Worm (Caenorhabditis elegans) whole organism, young adult: ENCODE measurements around the gene sax-2.

ENCODE experiments used
- B0261.1 ChIP-seq: sonication (generic microtip); optimal IDR thresholded peaks from 2 replicates; lab custom pipeline; 2016; ENCODE audit warnings: mild to moderate bottlenecking, missing genetic modification characterization, moderate library complexity, missing compliant biosample characterization
- C06A6.2 ChIP-seq: fragments of 200-800 bp; sonication (Bioruptor generic); conservative IDR thresholded peaks from 2 replicates; pipeline ENCODE4 v1.3.6; 2022; ENCODE audit warnings: missing genetic modification characterization, missing compliant biosample characterization
- F23B12.7 ChIP-seq: sonication (generic microtip); optimal IDR thresholded peaks from 2 replicates; lab custom pipeline; 2017; ENCODE audit warnings: missing genetic modification characterization, mild to moderate bottlenecking, missing compliant biosample characterization, antibody characterized with exemption, moderate library complexity; ENCODE audit not compliant: insufficient read depth
- F57A8.1 ChIP-seq: fragments of 200-800 bp; sonication (Bioruptor generic); optimal IDR thresholded peaks from 2 replicates; lab custom pipeline; 2018; ENCODE audit warnings: mild to moderate bottlenecking, missing genetic modification characterization, moderate library complexity, missing compliant biosample characterization
- K12H6.12 ChIP-seq: fragments of 200-800 bp; sonication (Bioruptor generic); optimal IDR thresholded peaks from 2 replicates; lab custom pipeline; 2018; ENCODE audit warnings: mild to moderate bottlenecking, missing genetic modification characterization, missing compliant biosample characterization
- T26A5.8 ChIP-seq: sonication (generic microtip); optimal IDR thresholded peaks from 2 replicates; lab custom pipeline; 2016; ENCODE audit warnings: missing genetic modification characterization, missing compliant biosample characterization
- Y53F4B.3 ChIP-seq: fragments of 200-800 bp; sonication (Bioruptor generic); IDR thresholded peaks from 2 replicates; pipeline ENCODE4 v1.3.6; 2022; ENCODE audit warnings: missing genetic modification reagents, missing genetic modification characterization, missing compliant biosample characterization
- Y53G8AR.9 ChIP-seq: fragments of 200-800 bp; sonication (Bioruptor generic); conservative IDR thresholded peaks from 2 replicates; pipeline ENCODE4 v1.3.6; 2022; ENCODE audit warnings: missing genetic modification reagents, missing genetic modification characterization, missing compliant biosample characterization
- Y56A3A.18 ChIP-seq: fragments of 200-800 bp; sonication (Bioruptor generic); IDR thresholded peaks from 2 replicates; pipeline ENCODE4 v1.3.6; 2022; ENCODE audit warnings: missing genetic modification reagents, missing genetic modification characterization, missing compliant biosample characterization
- Y79H2A.3 ChIP-seq: fragments of 200-800 bp; sonication (Bioruptor generic); conservative IDR thresholded peaks from 2 replicates; pipeline ENCODE4 v1.3.6; 2022; ENCODE audit warnings: missing genetic modification reagents, missing genetic modification characterization, missing compliant biosample characterization
- Y95B8A.8 ChIP-seq: fragments of 200-800 bp; sonication (Bioruptor generic); IDR thresholded peaks from 2 replicates; pipeline ENCODE4 v1.3.6; 2022; ENCODE audit warnings: missing genetic modification reagents, missing genetic modification characterization, missing compliant biosample characterization
- ZK185.1 ChIP-seq: sonication (generic microtip); optimal IDR thresholded peaks from 2 replicates; lab custom pipeline; 2016; ENCODE audit warnings: mild to moderate bottlenecking, missing genetic modification characterization, missing compliant biosample characterization; ENCODE audit not compliant: poor library complexity, severe bottlenecking
- aptf-2 ChIP-seq: fragments of 200-800 bp; sonication (Bioruptor generic); conservative IDR thresholded peaks from 2 replicates; pipeline ENCODE4 v1.3.6; 2022; ENCODE audit warnings: missing genetic modification reagents, missing genetic modification characterization, missing compliant biosample characterization
- atf-7 ChIP-seq: sonication (generic microtip); optimal IDR thresholded peaks from 2 replicates; lab custom pipeline; 2017; ENCODE audit warnings: mild to moderate bottlenecking, missing genetic modification characterization, missing compliant biosample characterization
- attf-3 ChIP-seq: fragments of 200-800 bp; sonication (Bioruptor generic); conservative IDR thresholded peaks from 2 replicates; pipeline ENCODE4 v1.3.6; 2022; ENCODE audit warnings: missing genetic modification reagents, missing genetic modification characterization, missing compliant biosample characterization
- attf-6 ChIP-seq: fragments of 200-800 bp; sonication (Bioruptor generic); IDR thresholded peaks from 2 replicates; pipeline ENCODE4 v1.3.6; 2022; ENCODE audit warnings: missing genetic modification reagents, missing genetic modification characterization, missing compliant biosample characterization
- cebp-2 ChIP-seq: fragments of 200-800 bp; sonication (Bioruptor generic); IDR thresholded peaks from 2 replicates; pipeline ENCODE4 v1.3.6; 2022; ENCODE audit warnings: missing genetic modification characterization, missing compliant biosample characterization
- die-1 ChIP-seq: sonication (generic microtip); optimal IDR thresholded peaks from 2 replicates; lab custom pipeline; 2016; ENCODE audit warnings: missing genotype, mild to moderate bottlenecking, missing genetic modification characterization, missing compliant biosample characterization
- dox-1 ChIP-seq: fragments of 200-800 bp; sonication (Bioruptor generic); IDR thresholded peaks from 2 replicates; pipeline ENCODE4 v1.3.6; 2022; ENCODE audit warnings: missing genetic modification reagents, missing genetic modification characterization, missing compliant biosample characterization
- dpff-1 ChIP-seq: sonication (generic microtip); optimal IDR thresholded peaks from 2 replicates; lab custom pipeline; 2017; ENCODE audit warnings: mild to moderate bottlenecking, missing genetic modification characterization, missing compliant biosample characterization
- dpl-1 ChIP-seq: fragments of 150-350 bp; optimal IDR thresholded peaks from 2 replicates; lab custom pipeline; 2014; ENCODE audit warnings: missing biosample characterization, missing genetic modification reagents, missing genetic modification characterization
- efl-1 ChIP-seq: fragments of 150-350 bp; optimal IDR thresholded peaks from 2 replicates; lab custom pipeline; 2014; ENCODE audit warnings: missing biosample characterization, missing genetic modification reagents, missing genetic modification characterization
- fkh-3 ChIP-seq: sonication (generic microtip); optimal IDR thresholded peaks from 2 replicates; lab custom pipeline; 2016; ENCODE audit warnings: mild to moderate bottlenecking, missing genetic modification characterization, missing compliant biosample characterization
- hlh-26 ChIP-seq: fragments of 200-800 bp; sonication (Bioruptor generic); conservative IDR thresholded peaks from 2 replicates; pipeline ENCODE4 v1.3.6; 2022; ENCODE audit warnings: missing genetic modification reagents, missing genetic modification characterization, missing compliant biosample characterization
- hmg-1.2 ChIP-seq: fragments of 200-800 bp; sonication (Bioruptor generic); IDR thresholded peaks from 2 replicates; pipeline ENCODE4 v1.3.6; 2022; ENCODE audit warnings: missing genetic modification reagents, missing genetic modification characterization, missing compliant biosample characterization
- hrde-1 ChIP-seq: sonication (generic microtip); optimal IDR thresholded peaks from 2 replicates; lab custom pipeline; 2016; ENCODE audit warnings: missing genetic modification characterization, mild to moderate bottlenecking, missing compliant biosample characterization, moderate library complexity, missing genotype, missing genetic modification reagents, borderline replicate concordance
- lin-26 ChIP-seq: fragments of 200-800 bp; sonication (Bioruptor generic); IDR thresholded peaks from 2 replicates; pipeline ENCODE4 v1.3.6; 2022; ENCODE audit warnings: missing genetic modification reagents, missing genetic modification characterization, missing compliant biosample characterization
- lsl-1 ChIP-seq: fragments of 200-800 bp; sonication (Bioruptor generic); optimal IDR thresholded peaks from 2 replicates; lab custom pipeline; 2018; ENCODE audit warnings: mild to moderate bottlenecking, missing genetic modification characterization, moderate library complexity, missing compliant biosample characterization
- madf-8 ChIP-seq: fragments of 200-800 bp; sonication (Bioruptor generic); conservative IDR thresholded peaks from 2 replicates; pipeline ENCODE4 v1.3.6; 2022; ENCODE audit warnings: missing genetic modification reagents, missing genetic modification characterization, missing compliant biosample characterization
- mxl-1 ChIP-seq: sonication (generic microtip); optimal IDR thresholded peaks from 2 replicates; lab custom pipeline; 2016; ENCODE audit warnings: missing genetic modification characterization, missing compliant biosample characterization
- nfya-2 ChIP-seq: fragments of 200-800 bp; sonication (Bioruptor generic); IDR thresholded peaks from 2 replicates; pipeline ENCODE4 v1.3.6; 2022; ENCODE audit warnings: missing genetic modification reagents, missing genetic modification characterization, missing compliant biosample characterization
- nhr-120 ChIP-seq: fragments of 200-800 bp; sonication (Bioruptor generic); IDR thresholded peaks from 2 replicates; pipeline ENCODE4 v1.3.6; 2022; ENCODE audit warnings: missing genetic modification characterization, missing compliant biosample characterization
- nhr-80 ChIP-seq: sonication (generic microtip); optimal IDR thresholded peaks from 2 replicates; lab custom pipeline; 2016; ENCODE audit warnings: missing genetic modification characterization, missing compliant biosample characterization
- pbrm-1 ChIP-seq: fragments of 200-800 bp; sonication (Bioruptor generic); IDR thresholded peaks from 2 replicates; pipeline ENCODE4 v1.3.6; 2022; ENCODE audit warnings: missing genetic modification reagents, missing genetic modification characterization, missing compliant biosample characterization
- pha-4 ChIP-seq: fragments of 150-350 bp; sonication (generic microtip); optimal IDR thresholded peaks from 2 replicates; lab custom pipeline; 2014; ENCODE audit warnings: missing biosample characterization, missing genetic modification reagents, missing genetic modification characterization
- rcor-1 ChIP-seq: fragments of 200-800 bp; sonication (Bioruptor generic); IDR thresholded peaks from 2 replicates; pipeline ENCODE4 v1.3.6; 2022; ENCODE audit warnings: missing genetic modification reagents, missing genetic modification characterization, missing compliant biosample characterization
- sdz-38 ChIP-seq: sonication (generic microtip); optimal IDR thresholded peaks from 2 replicates; lab custom pipeline; 2016; ENCODE audit warnings: missing genotype, missing genetic modification characterization, missing compliant biosample characterization
- sea-2 ChIP-seq: fragments of 200-800 bp; sonication (Bioruptor generic); IDR thresholded peaks from 2 replicates; pipeline ENCODE4 v1.3.6; 2022; ENCODE audit warnings: missing genetic modification characterization, missing compliant biosample characterization
- snpc-1.1 ChIP-seq: sonication (generic microtip); optimal IDR thresholded peaks from 2 replicates; lab custom pipeline; 2017; ENCODE audit warnings: missing genetic modification characterization, mild to moderate bottlenecking, missing compliant biosample characterization, antibody characterized with exemption, moderate library complexity, missing genotype, missing genetic modification reagents; ENCODE audit not compliant: insufficient read depth
- snpc-1.3 ChIP-seq: sonication (generic microtip); optimal IDR thresholded peaks from 2 replicates; lab custom pipeline; 2017; ENCODE audit warnings: missing genetic modification characterization, mild to moderate bottlenecking, missing compliant biosample characterization, antibody characterized with exemption, moderate library complexity, missing genotype, missing genetic modification reagents; ENCODE audit not compliant: insufficient read depth
- tbx-9 ChIP-seq: sonication (generic microtip); optimal IDR thresholded peaks from 2 replicates; lab custom pipeline; 2016; ENCODE audit warnings: borderline replicate concordance, missing genetic modification characterization, inconsistent platforms, missing compliant biosample characterization
- tlf-1 ChIP-seq: fragments of 200-800 bp; sonication (Bioruptor generic); optimal IDR thresholded peaks from 2 replicates; lab custom pipeline; 2018; ENCODE audit warnings: mild to moderate bottlenecking, missing genetic modification characterization, missing compliant biosample characterization
- zfh-2 ChIP-seq: fragments of 200-800 bp; sonication (Bioruptor generic); conservative IDR thresholded peaks from 2 replicates; pipeline ENCODE4 v1.3.6; 2022; ENCODE audit warnings: missing genetic modification reagents, missing genetic modification characterization, missing compliant biosample characterization
- zim-3 ChIP-seq: sonication (generic microtip); optimal IDR thresholded peaks from 2 replicates; lab custom pipeline; 2017; ENCODE audit warnings: mild to moderate bottlenecking, missing genetic modification characterization, moderate library complexity, missing compliant biosample characterization
- ztf-18 ChIP-seq: sonication (generic microtip); optimal IDR thresholded peaks from 2 replicates; lab custom pipeline; 2016; ENCODE audit warnings: missing genotype, mild to moderate bottlenecking, missing genetic modification characterization, missing compliant biosample characterization
- ztf-28 ChIP-seq: fragments of 200-800 bp; sonication (Bioruptor generic); IDR thresholded peaks from 2 replicates; pipeline ENCODE4 v1.3.6; 2022; ENCODE audit warnings: missing genetic modification reagents, missing genetic modification characterization, missing compliant biosample characterization
- ztf-3 ChIP-seq: fragments of 200-800 bp; sonication (Bioruptor generic); optimal IDR thresholded peaks from 2 replicates; lab custom pipeline; 2018; ENCODE audit warnings: mild to moderate bottlenecking, missing genetic modification characterization, missing compliant biosample characterization
- ztf-6 ChIP-seq: fragments of 200-800 bp; sonication (Bioruptor generic); IDR thresholded peaks from 2 replicates; pipeline ENCODE4 v1.3.6; 2022; ENCODE audit warnings: missing genetic modification reagents, missing genetic modification characterization, missing compliant biosample characterization

Gene sax-2

ce11 chrIII:5172470-5172869 lies 63.0 kb downstream of the sax-2 start, which contains the start of gene K10D2.5 (continued):
- TF ChIP-seq die-1 (tag; lab: Kevin White, UChicago): peak; percentile 60
- TF ChIP-seq sdz-38 (tag; lab: Kevin White, UChicago): no peak
- TF ChIP-seq sea-2: no peak
- TF ChIP-seq dox-1 (GFP tag; lab: Robert Waterston, UW): peak; percentile 99
- TF ChIP-seq ztf-3 (GFP tag; lab: Kevin White, UChicago): no peak
- peak; percentile 85 for TF ChIP-seq F23B12.7
- peak; percentile 82 for TF ChIP-seq hrde-1 (tag; lab: Kevin White, UChicago)
- TF ChIP-seq attf-6 (GFP tag; lab: Robert Waterston, UW): peak; percentile 75
- TF ChIP-seq atf-7 (tag; lab: Kevin White, UChicago): peak; percentile 55
- peak; percentile 92 for TF ChIP-seq K12H6.12
- 0 out of 2 replicates have a peak, but pooled peaks have one; percentile 17 for TF ChIP-seq cebp-2 (GFP tag; lab: Robert Waterston, UW)
- TF ChIP-seq pha-4 (tag; lab: Kevin White, UChicago): no peak
- peak; percentile 11 for TF ChIP-seq B0261.1 (tag; lab: Kevin White, UChicago)
- no peak for TF ChIP-seq fkh-3 (tag; lab: Kevin White, UChicago)
- TF ChIP-seq lsl-1 (GFP tag; lab: Kevin White, UChicago): peak; percentile 77
- no peak for TF ChIP-seq nfya-2 (GFP tag; lab: Robert Waterston, UW)
- TF ChIP-seq rcor-1 (GFP tag; lab: Robert Waterston, UW): peak; percentile 96
- no peak for TF ChIP-seq dpff-1
- TF ChIP-seq mxl-1 (tag; lab: Kevin White, UChicago): peak; percentile 27
- TF ChIP-seq Y53F4B.3 (GFP tag; lab: Robert Waterston, UW): peak; percentile 86
- peak; percentile 81 for TF ChIP-seq lin-26 (GFP tag; lab: Robert Waterston, UW)
- TF ChIP-seq snpc-1.3 (tag; lab: Kevin White, UChicago): peak; percentile 70
- no peak for TF ChIP-seq hlh-26 (GFP tag; lab: Robert Waterston, UW)
- TF ChIP-seq attf-3 (GFP tag; lab: Robert Waterston, UW): peak; percentile 85
- TF ChIP-seq ZK185.1: peak; percentile 97
- TF ChIP-seq Y53G8AR.9: peak; percentile 92
- peak; percentile 77 for TF ChIP-seq dpl-1 (GFP tag; lab: Kevin White, UChicago)
- peak; percentile 97 for TF ChIP-seq Y95B8A.8 (GFP tag; lab: Robert Waterston, UW)
- no peak for TF ChIP-seq snpc-1.1 (tag; lab: Kevin White, UChicago)
- TF ChIP-seq ztf-6: peak; percentile 94
- peak; percentile 78 for TF ChIP-seq efl-1 (GFP tag; lab: Kevin White, UChicago)
- peak; percentile 93 for TF ChIP-seq pbrm-1 (GFP tag; lab: Robert Waterston, UW)
- TF ChIP-seq ztf-18 (tag; lab: Kevin White, UChicago): peak; percentile 82
- 0 out of 2 replicates have a peak, but pooled peaks have one; percentile 50 for TF ChIP-seq C06A6.2 (GFP tag; lab: Robert Waterston, UW)
- TF ChIP-seq tbx-9 (tag; lab: Kevin White, UChicago): no peak
- 0 out of 2 replicates have a peak, but pooled peaks have one; percentile 88 for TF ChIP-seq nhr-120
- peak; percentile 88 for TF ChIP-seq zfh-2
- peak; percentile 98 for TF ChIP-seq aptf-2
- TF ChIP-seq nhr-80: peak; percentile 80
- peak; percentile 80 for TF ChIP-seq zim-3
- TF ChIP-seq Y79H2A.3 (GFP tag; lab: Robert Waterston, UW): peak; percentile 87
- peak; percentile 77 for TF ChIP-seq hmg-1.2 (GFP tag; lab: Robert Waterston, UW)
- TF ChIP-seq madf-8 (GFP tag; lab: Robert Waterston, UW): peak; percentile 77
- TF ChIP-seq Y56A3A.18 (GFP tag; lab: Robert Waterston, UW): no peak
- no peak for TF ChIP-seq T26A5.8 (tag; lab: Kevin White, UChicago)
- peak; percentile 99 for TF ChIP-seq ztf-28 (GFP tag; lab: Robert Waterston, UW)
- TF ChIP-seq F57A8.1 (GFP tag; lab: Kevin White, UChicago): peak; percentile 65
- peak; percentile 81 for TF ChIP-seq tlf-1
